Worm (Caenorhabditis elegans) whole organism, young adult: ENCODE results near the gene dhhc-14.

ENCODE experiments used
- B0336.3 ChIP-seq: fragments of 200-800 bp; sonication (Bioruptor generic); IDR thresholded peaks from 2 replicates; pipeline ENCODE4 v1.3.6; 2022; ENCODE audit warnings: missing genetic modification characterization, missing compliant biosample characterization
- F10E7.11 ChIP-seq: sonication (generic microtip); optimal IDR thresholded peaks from 2 replicates; lab custom pipeline; 2017; ENCODE audit warnings: mild to moderate bottlenecking, missing genetic modification characterization, moderate library complexity, missing compliant biosample characterization
- F39B2.1 ChIP-seq: fragments of 200-800 bp; sonication (Bioruptor generic); IDR thresholded peaks from 2 replicates; pipeline ENCODE4 v1.3.6; 2022; ENCODE audit warnings: missing genetic modification reagents, missing genetic modification characterization, missing compliant biosample characterization
- F55B11.4 ChIP-seq: sonication (generic microtip); optimal IDR thresholded peaks from 2 replicates; lab custom pipeline; 2016; ENCODE audit warnings: missing compliant biosample characterization, missing genetic modification characterization, borderline replicate concordance; ENCODE audit not compliant: insufficient read depth
- K11D2.4 ChIP-seq: fragments of 200-800 bp; sonication (Bioruptor generic); IDR thresholded peaks from 2 replicates; pipeline ENCODE4 v1.3.6; 2022; ENCODE audit warnings: missing genetic modification reagents, missing genetic modification characterization, missing compliant biosample characterization
- T26A5.8 ChIP-seq: sonication (generic microtip); optimal IDR thresholded peaks from 2 replicates; lab custom pipeline; 2016; ENCODE audit warnings: missing genetic modification characterization, missing compliant biosample characterization
- ZK185.1 ChIP-seq: sonication (generic microtip); optimal IDR thresholded peaks from 2 replicates; lab custom pipeline; 2016; ENCODE audit warnings: mild to moderate bottlenecking, missing genetic modification characterization, missing compliant biosample characterization; ENCODE audit not compliant: poor library complexity, severe bottlenecking
- aptf-2 ChIP-seq: fragments of 200-800 bp; sonication (Bioruptor generic); conservative IDR thresholded peaks from 2 replicates; pipeline ENCODE4 v1.3.6; 2022; ENCODE audit warnings: missing genetic modification reagents, missing genetic modification characterization, missing compliant biosample characterization
- attf-3 ChIP-seq: fragments of 200-800 bp; sonication (Bioruptor generic); conservative IDR thresholded peaks from 2 replicates; pipeline ENCODE4 v1.3.6; 2022; ENCODE audit warnings: missing genetic modification reagents, missing genetic modification characterization, missing compliant biosample characterization
- attf-5 ChIP-seq: fragments of 200-800 bp; sonication (Bioruptor generic); optimal IDR thresholded peaks from 2 replicates; lab custom pipeline; 2018; ENCODE audit warnings: mild to moderate bottlenecking, missing genetic modification characterization, missing compliant biosample characterization
- bed-1 ChIP-seq: fragments of 200-800 bp; sonication (Bioruptor generic); IDR thresholded peaks from 2 replicates; pipeline ENCODE4 v1.3.6; 2022; ENCODE audit warnings: missing genetic modification reagents, missing genetic modification characterization, missing compliant biosample characterization
- ccch-3 ChIP-seq: fragments of 200-800 bp; sonication (Bioruptor generic); optimal IDR thresholded peaks from 2 replicates; lab custom pipeline; 2018; ENCODE audit warnings: mild to moderate bottlenecking, missing genetic modification characterization, missing compliant biosample characterization
- cebp-1 ChIP-seq, 2 experiments: fragments of 200-800 bp in 1 of 2; sonication (Bioruptor generic) in 1 of 2; sonication (generic microtip) in 1 of 2; IDR thresholded peaks in 1 of 2; optimal IDR thresholded peaks in 1 of 2; 2 replicates each; pipeline versions ENCODE4 v1.3.6 to Lab custom; 2017 to 2022; ENCODE audit warnings: missing compliant biosample characterization in 2 of 2, missing genetic modification characterization in 2 of 2, mild to moderate bottlenecking in 1 of 2, missing genetic modification reagents in 1 of 2, moderate library complexity in 1 of 2
- egl-44 ChIP-seq: fragments of 200-800 bp; sonication (Bioruptor generic); IDR thresholded peaks from 2 replicates; pipeline ENCODE4 v1.3.6; 2022; ENCODE audit warnings: missing genetic modification reagents, missing genetic modification characterization, missing compliant biosample characterization
- ets-4 ChIP-seq: fragments of 200-800 bp; sonication (Bioruptor generic); optimal IDR thresholded peaks from 2 replicates; lab custom pipeline; 2018; ENCODE audit warnings: mild to moderate bottlenecking, missing genetic modification characterization, missing compliant biosample characterization
- fkh-3 ChIP-seq: sonication (generic microtip); optimal IDR thresholded peaks from 2 replicates; lab custom pipeline; 2016; ENCODE audit warnings: mild to moderate bottlenecking, missing genetic modification characterization, missing compliant biosample characterization
- hmg-1.2 ChIP-seq: fragments of 200-800 bp; sonication (Bioruptor generic); IDR thresholded peaks from 2 replicates; pipeline ENCODE4 v1.3.6; 2022; ENCODE audit warnings: missing genetic modification reagents, missing genetic modification characterization, missing compliant biosample characterization
- hmg-20 ChIP-seq: fragments of 200-800 bp; sonication (Bioruptor generic); IDR thresholded peaks from 2 replicates; pipeline ENCODE4 v1.3.6; 2022; ENCODE audit warnings: missing genetic modification reagents, missing genetic modification characterization, missing compliant biosample characterization
- let-526 ChIP-seq: fragments of 200-800 bp; sonication (Bioruptor generic); IDR thresholded peaks from 2 replicates; pipeline ENCODE4 v1.3.6; 2022; ENCODE audit warnings: missing genetic modification reagents, missing genetic modification characterization, missing compliant biosample characterization
- lin-40 ChIP-seq: sonication (generic microtip); optimal IDR thresholded peaks from 2 replicates; lab custom pipeline; 2016; ENCODE audit warnings: missing genetic modification characterization, mild to moderate bottlenecking, missing compliant biosample characterization, missing genotype, missing genetic modification reagents
- lir-1 ChIP-seq: fragments of 200-800 bp; sonication (Bioruptor generic); conservative IDR thresholded peaks from 2 replicates; pipeline ENCODE4 v1.3.6; 2022; ENCODE audit warnings: missing genetic modification reagents, missing genetic modification characterization, missing compliant biosample characterization
- lsl-1 ChIP-seq: fragments of 200-800 bp; sonication (Bioruptor generic); optimal IDR thresholded peaks from 2 replicates; lab custom pipeline; 2018; ENCODE audit warnings: mild to moderate bottlenecking, missing genetic modification characterization, moderate library complexity, missing compliant biosample characterization
- mxl-1 ChIP-seq: sonication (generic microtip); optimal IDR thresholded peaks from 2 replicates; lab custom pipeline; 2016; ENCODE audit warnings: missing genetic modification characterization, missing compliant biosample characterization
- nfya-2 ChIP-seq: fragments of 200-800 bp; sonication (Bioruptor generic); IDR thresholded peaks from 2 replicates; pipeline ENCODE4 v1.3.6; 2022; ENCODE audit warnings: missing genetic modification reagents, missing genetic modification characterization, missing compliant biosample characterization
- nhr-27 ChIP-seq: fragments of 200-800 bp; sonication (Bioruptor generic); optimal IDR thresholded peaks from 2 replicates; lab custom pipeline; 2018; ENCODE audit warnings: mild to moderate bottlenecking, missing genetic modification characterization, moderate library complexity, missing compliant biosample characterization
- pbrm-1 ChIP-seq: fragments of 200-800 bp; sonication (Bioruptor generic); IDR thresholded peaks from 2 replicates; pipeline ENCODE4 v1.3.6; 2022; ENCODE audit warnings: missing genetic modification reagents, missing genetic modification characterization, missing compliant biosample characterization
- rec-8 ChIP-seq, 2 experiments: sonication (generic microtip); optimal IDR thresholded peaks; 2 replicates each; lab custom pipeline; 2016; ENCODE audit warnings: mild to moderate bottlenecking in 2 of 2, missing genetic modification characterization in 2 of 2, missing genetic modification reagents in 2 of 2, missing genotype in 2 of 2, missing biosample characterization in 1 of 2, missing compliant biosample characterization in 1 of 2, moderate library complexity in 1 of 2
- snpc-3.4 ChIP-seq: sonication (generic microtip); optimal IDR thresholded peaks from 2 replicates; lab custom pipeline; 2017; ENCODE audit warnings: missing genetic modification characterization, mild to moderate bottlenecking, missing compliant biosample characterization, antibody characterized with exemption, moderate library complexity, missing genotype, missing genetic modification reagents
- somi-1 ChIP-seq: fragments of 200-800 bp; sonication (Bioruptor generic); optimal IDR thresholded peaks from 2 replicates; lab custom pipeline; 2018; ENCODE audit warnings: mild to moderate bottlenecking, missing genetic modification characterization, missing compliant biosample characterization
- tbp1 ChIP-seq: fragments of 200-800 bp; sonication (Bioruptor generic); optimal IDR thresholded peaks from 2 replicates; lab custom pipeline; 2018; ENCODE audit warnings: mild to moderate bottlenecking, missing genetic modification characterization, missing compliant biosample characterization
- unc-62 ChIP-seq: fragments of 150-350 bp; optimal IDR thresholded peaks from 2 replicates; lab custom pipeline; 2014; ENCODE audit warnings: missing biosample characterization, missing genetic modification reagents, missing genetic modification characterization
- xnd-1 ChIP-seq: sonication (generic microtip); optimal IDR thresholded peaks from 2 replicates; lab custom pipeline; 2016; ENCODE audit warnings: missing genotype, missing genetic modification reagents, missing genetic modification characterization, missing compliant biosample characterization
- zfh-2 ChIP-seq: fragments of 200-800 bp; sonication (Bioruptor generic); conservative IDR thresholded peaks from 2 replicates; pipeline ENCODE4 v1.3.6; 2022; ENCODE audit warnings: missing genetic modification reagents, missing genetic modification characterization, missing compliant biosample characterization
- ztf-18 ChIP-seq: sonication (generic microtip); optimal IDR thresholded peaks from 2 replicates; lab custom pipeline; 2016; ENCODE audit warnings: missing genotype, mild to moderate bottlenecking, missing genetic modification characterization, missing compliant biosample characterization

The dhhc-14 gene

DNA sequence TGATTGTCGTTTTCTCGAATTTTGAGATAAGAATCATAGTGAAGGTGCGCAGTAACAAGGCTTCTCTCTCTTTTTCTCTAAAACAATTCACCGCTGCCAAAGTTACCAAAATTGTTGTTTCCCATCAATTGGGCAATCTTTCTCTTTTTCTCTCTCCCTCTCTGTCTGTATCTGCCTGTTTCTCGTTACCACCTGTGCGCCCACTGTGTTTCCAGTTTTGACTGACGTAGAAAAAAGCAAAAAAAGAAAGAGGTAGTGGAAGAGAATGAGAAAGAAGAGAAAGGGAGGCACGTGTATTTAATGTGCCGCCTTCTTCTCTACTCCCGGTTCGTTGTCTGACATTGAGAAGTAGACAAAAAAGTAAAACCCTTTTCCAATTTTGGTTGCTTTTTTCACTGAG, 2.0 kb upstream of the dhhc-14 start (continued):
- TF ChIP-seq pbrm-1 (GFP tag; lab: Robert Waterston, UW) (no peak), T26A5.8 (tag; lab: Kevin White, UChicago) (no peak), tbp1 (peak; percentile 17), egl-44 (GFP tag; lab: Robert Waterston, UW) (no peak), snpc-3.4 (tag; lab: Kevin White, UChicago) (peak; percentile 14), lsl-1 (GFP tag; lab: Kevin White, UChicago) (no peak), fkh-3 (tag; lab: Kevin White, UChicago) (no peak), ets-4 (GFP tag; lab: Kevin White, UChicago) (no peak), somi-1 (peak; percentile 79), xnd-1 (tag; lab: Kevin White, UChicago) (no peak), rec-8 (tag; optimal IDR thresholded peaks at IDR 0.05; lab: Kevin White, UChicago) (no peak), B0336.3 (0 out of 2 replicates have a peak, but pooled peaks have one; percentile 25), unc-62 (GFP tag; lab: Kevin White, UChicago) (peak; percentile 6), mxl-1 (tag; lab: Kevin White, UChicago) (no peak)

DNA sequence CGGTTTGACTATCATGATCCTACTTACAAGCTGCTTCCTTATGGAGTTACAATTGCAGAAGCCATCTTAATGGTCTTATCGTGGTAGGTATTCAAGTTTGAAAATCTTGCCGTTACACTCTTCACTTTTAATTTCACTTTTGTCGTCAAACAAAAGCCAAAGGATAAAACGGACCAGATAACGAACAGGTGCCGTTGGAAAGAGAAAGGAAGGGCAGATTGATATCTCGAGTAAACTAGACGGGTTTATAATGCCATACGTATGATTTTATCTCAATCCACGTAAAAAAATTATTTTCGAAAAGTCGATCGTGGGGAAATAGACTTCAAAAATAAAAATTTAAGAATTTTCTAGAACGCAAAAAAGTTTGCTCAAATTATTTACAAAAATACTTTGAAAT, 2.0 kb downstream of the dhhc-14 start:
- TF ChIP-seq K11D2.4 (GFP tag; lab: Robert Waterston, UW) (no peak), bed-1 (GFP tag; lab: Robert Waterston, UW) (no peak), let-526 (no peak), ets-4 (GFP tag; lab: Kevin White, UChicago) (no peak), ccch-3 (no peak), F55B11.4 (tag; lab: Kevin White, UChicago) (no peak), T26A5.8 (tag; lab: Kevin White, UChicago) (no peak), F39B2.1 (GFP tag; lab: Robert Waterston, UW) (no peak), nhr-27 (tag; lab: Kevin White, UChicago) (no peak), lir-1 (GFP tag; lab: Robert Waterston, UW) (no peak)

DNA sequence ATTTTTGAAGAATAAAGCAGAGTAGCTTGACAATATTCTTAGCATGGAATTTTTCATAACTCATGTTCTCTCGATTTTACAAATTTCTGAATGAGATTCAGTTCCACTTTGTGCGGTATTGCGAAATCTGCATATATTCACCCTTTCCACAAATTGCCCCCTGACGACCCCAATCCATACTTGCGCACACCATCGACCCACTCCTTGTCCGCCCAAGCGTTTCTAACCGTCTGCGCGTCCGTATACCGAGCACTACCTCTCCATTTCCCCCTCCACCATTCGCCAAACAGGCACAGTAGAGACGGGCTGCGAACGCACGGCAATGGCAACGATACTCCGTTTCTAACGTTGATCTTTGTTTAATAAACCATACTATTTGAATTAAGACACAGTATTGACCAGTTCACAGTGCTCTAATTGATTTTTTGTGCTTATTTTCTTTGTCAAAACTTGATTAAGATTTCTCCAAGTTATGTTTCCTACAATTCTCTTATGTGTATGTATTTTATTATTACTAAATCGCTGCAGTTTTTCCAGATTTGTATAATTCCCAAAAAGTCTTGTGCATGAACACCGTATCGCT, 4.6 kb downstream of the dhhc-14 start, which contains the start of gene utx-1:
Gene utx-1, plus strand, starts transcription at position 533 of the 583 bp plus-strand sequence.
- TF ChIP-seq nfya-2 (GFP tag; lab: Robert Waterston, UW) = no peak
- no peak for TF ChIP-seq F10E7.11 (tag; lab: Kevin White, UChicago)
- no peak for TF ChIP-seq attf-5 (GFP tag; lab: Kevin White, UChicago)
- TF ChIP-seq attf-3 (GFP tag; lab: Robert Waterston, UW) = peak; percentile 78
- TF ChIP-seq ZK185.1 (tag; lab: Kevin White, UChicago) = peak; percentile 16
- peak; percentile 9 for TF ChIP-seq ztf-18
- peak; percentile 44; the same call in 1 of the 2 replicates for TF ChIP-seq zfh-2 (GFP tag; lab: Robert Waterston, UW)
- peak; percentile 30 for TF ChIP-seq lin-40 (tag; lab: Kevin White, UChicago)
- peak; percentile 83; the same call in 1 of the 2 replicates for TF ChIP-seq hmg-1.2 (GFP tag; lab: Robert Waterston, UW)
- TF ChIP-seq somi-1 = no peak
- TF ChIP-seq aptf-2 = no peak
- TF ChIP-seq cebp-1 (GFP tag; IDR thresholded peaks at IDR 0.05; lab: Robert Waterston, UW) = peak; percentile 86
- peak; percentile 98 for TF ChIP-seq cebp-1 (tag; optimal IDR thresholded peaks at IDR 0.05; lab: Kevin White, UChicago)
- no peak for TF ChIP-seq hmg-20 (GFP tag; lab: Robert Waterston, UW)
